Worm (Caenorhabditis elegans) whole organism, L2 larva: ENCODE measurements around the gene T19H12.6.

Source experiments
- ZK546.5 ChIP-seq: sonication (generic microtip); optimal IDR thresholded peaks from 2 replicates; lab custom pipeline; 2017; ENCODE audit warnings: missing biosample characterization, missing genetic modification characterization
- ama-1 ChIP-seq: fragments of 150-350 bp; optimal IDR thresholded peaks from 2 replicates; lab custom pipeline; 2018; ENCODE audit warnings: inconsistent platforms
- elt-3 ChIP-seq: sonication (generic microtip); optimal IDR thresholded peaks from 2 replicates; lab custom pipeline; 2017; ENCODE audit warnings: missing biosample characterization, missing genetic modification characterization
- fos-1 ChIP-seq: fragments of 150-350 bp; optimal IDR thresholded peaks from 2 replicates; lab custom pipeline; 2014; ENCODE audit warnings: missing biosample characterization, missing genetic modification characterization
- lin-13 ChIP-seq: fragments of 150-350 bp; optimal IDR thresholded peaks from 2 replicates; lab custom pipeline; 2014; ENCODE audit warnings: missing biosample characterization, missing genetic modification reagents, missing genetic modification characterization
- lsy-2 ChIP-seq, 2 experiments: fragments of 150-350 bp in 1 of 2; sonication (generic microtip) in 1 of 2; optimal IDR thresholded peaks; 2 replicates each; lab custom pipeline; 2014 to 2017; ENCODE audit warnings: missing biosample characterization in 2 of 2, missing genetic modification characterization in 2 of 2
- mab-5 ChIP-seq: fragments of 150-350 bp; optimal IDR thresholded peaks from 2 replicates; lab custom pipeline; 2014; ENCODE audit warnings: missing biosample characterization, missing genetic modification characterization
- mdl-1 ChIP-seq, 2 experiments: fragments of 150-350 bp in 1 of 2; sonication (generic microtip) in 1 of 2; optimal IDR thresholded peaks; 2 replicates each; lab custom pipeline; 2017; ENCODE audit warnings: missing biosample characterization in 2 of 2, missing genetic modification characterization in 2 of 2
- nhr-11 ChIP-seq: fragments of 150-350 bp; optimal IDR thresholded peaks from 2 replicates; lab custom pipeline; 2014; ENCODE audit warnings: missing biosample characterization, missing genetic modification characterization
- snpc-4 ChIP-seq: fragments of 150-350 bp; optimal IDR thresholded peaks from 2 replicates; lab custom pipeline; 2014; ENCODE audit warnings: missing biosample characterization, missing genetic modification characterization
- zag-1 ChIP-seq: fragments of 150-350 bp; optimal IDR thresholded peaks from 2 replicates; lab custom pipeline; 2014; ENCODE audit warnings: missing biosample characterization, missing genetic modification characterization
- ztf-4 ChIP-seq: fragments of 150-350 bp; optimal IDR thresholded peaks from 2 replicates; lab custom pipeline; 2014; ENCODE audit warnings: missing biosample characterization, missing genetic modification characterization

DNA sequence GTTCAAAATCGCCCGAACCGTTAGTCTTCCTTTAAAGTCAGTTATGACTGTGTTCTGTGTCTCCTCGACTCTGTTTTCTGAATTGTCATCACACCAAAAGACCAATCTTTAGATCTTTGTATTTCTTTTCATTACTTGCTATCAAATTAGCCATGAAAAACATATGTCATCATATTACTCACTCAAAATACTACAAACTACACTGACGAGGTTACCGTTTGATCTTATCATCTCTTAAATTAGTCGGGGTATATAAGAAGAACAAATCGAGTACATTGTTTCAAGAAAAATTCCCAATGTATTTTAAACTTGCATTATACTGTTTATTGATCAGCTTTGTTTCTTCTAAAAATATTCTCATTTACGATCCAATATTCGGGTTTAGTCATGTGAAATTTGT is 31.1 kb upstream of the T19H12.6 start, which contains the start of gene ugt-13:
- no peak for TF ChIP-seq snpc-4
- TF ChIP-seq ztf-4 (tag; lab: Kevin White, UChicago) = no peak
- no peak for TF ChIP-seq mab-5 (tag; lab: Kevin White, UChicago)
- no peak for TF ChIP-seq mdl-1 (tag; optimal IDR thresholded peaks at IDR 0.05; lab: Kevin White, UChicago)
- TF ChIP-seq ZK546.5 (tag; lab: Kevin White, UChicago) = no peak
- no peak for TF ChIP-seq lsy-2 (tag; optimal IDR thresholded peaks at IDR 0.05; lab: Kevin White, UChicago)
- TF ChIP-seq elt-3 (tag; lab: Kevin White, UChicago) = no peak
- no peak for TF ChIP-seq ama-1 (lab: Kevin White, UChicago)
- no peak for TF ChIP-seq lin-13 (GFP tag; lab: Kevin White, UChicago)
- TF ChIP-seq zag-1 (tag; lab: Kevin White, UChicago) = no peak
- no peak for TF ChIP-seq nhr-11
- peak; percentile 1 for TF ChIP-seq fos-1 (tag; lab: Kevin White, UChicago)
